Fruit fly (Drosophila melanogaster): ENCODE measurements around the gene CG42729.

DNA sequence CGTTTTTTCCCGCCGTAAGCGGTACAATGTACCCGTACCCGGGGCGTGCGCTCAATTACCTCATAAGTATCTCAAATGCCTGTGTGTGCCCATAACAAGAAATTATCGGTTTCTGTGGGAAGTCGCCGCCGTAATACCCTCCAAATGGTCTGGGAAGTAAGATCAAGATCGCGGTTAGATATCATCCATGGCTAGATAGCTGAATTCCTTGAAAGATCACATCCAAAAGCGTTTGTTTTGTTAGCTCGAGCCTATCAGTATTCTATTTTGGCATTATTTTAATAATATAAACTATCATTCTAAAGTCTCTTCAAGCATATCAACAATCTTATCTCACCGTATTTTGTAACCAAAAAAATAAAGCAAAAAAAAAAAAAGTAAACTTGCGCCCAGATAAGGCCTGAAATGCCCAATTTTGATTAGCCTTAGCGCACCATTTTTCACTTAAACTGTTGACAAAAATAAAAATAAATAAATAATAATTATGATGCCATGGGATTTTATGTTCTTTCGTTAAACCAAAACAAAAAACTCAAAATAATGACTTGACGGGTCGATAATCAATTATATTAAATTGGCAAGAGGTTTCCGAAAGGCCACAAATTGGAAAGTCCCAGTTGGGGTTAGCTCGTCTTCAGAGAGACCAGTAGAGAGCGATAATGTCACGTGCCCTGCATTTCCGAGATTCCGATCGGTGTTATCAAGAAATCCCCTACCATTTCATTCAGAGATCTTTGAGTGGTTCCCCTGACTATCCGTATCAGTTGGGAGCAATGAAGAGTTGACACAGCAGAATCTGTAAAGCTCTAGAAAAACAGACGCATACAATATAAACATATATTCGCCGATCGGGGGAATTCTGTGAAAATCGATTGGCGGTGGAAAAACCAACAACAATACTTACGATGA lies 11.5 kb upstream of the CG42729 start:
- TF ChIP-seq CG8478 (optimal IDR thresholded peaks at IDR 0.05) (no peak), CTCF (optimal IDR thresholded peaks at IDR 0.05) (no peak)

Measured in S2 (cell line).